Fruit fly (Drosophila melanogaster) whole organism, wandering third instar larva: Measurements from ENCODE around the gene udt.

Source experiments
- Abd-B ChIP-seq: fragments of >200 bp; optimal IDR thresholded peaks from 2 replicates; lab custom pipeline; 2017; ENCODE audit warnings: missing biosample characterization, missing genetic modification characterization
- Dfd ChIP-seq: fragments of >200 bp; optimal IDR thresholded peaks from 2 replicates; lab custom pipeline; 2017; ENCODE audit warnings: missing biosample characterization, missing genetic modification characterization
- Hr83 ChIP-seq: fragments of 200-300 bp; sonication (Bioruptor generic); optimal IDR thresholded peaks from 2 replicates; lab custom pipeline; 2016; ENCODE audit warnings: missing biosample characterization, mild to moderate bottlenecking, missing genetic modification characterization, moderate library complexity; ENCODE audit not compliant: poor library complexity, severe bottlenecking
- OdsH ChIP-seq: fragments of 200-800 bp; sonication (Bioruptor generic); optimal IDR thresholded peaks from 2 replicates; lab custom pipeline; 2016; ENCODE audit warnings: missing biosample characterization, mild to moderate bottlenecking, missing genetic modification characterization
- Rel ChIP-seq, 2 experiments: fragments of 200-800 bp; sonication (Bioruptor generic) in 1 of 2; optimal IDR thresholded peaks; 2 replicates in 1 of 2; 3 replicates in 1 of 2; lab custom pipeline; 2016 to 2019; ENCODE audit warnings: mild to moderate bottlenecking in 2 of 2, missing biosample characterization in 2 of 2, missing genetic modification characterization in 2 of 2, moderate library complexity in 1 of 2
- dmrt93B ChIP-seq: fragments of 200-800 bp; sonication (Bioruptor generic); optimal IDR thresholded peaks from 2 replicates; lab custom pipeline; 2018; ENCODE audit warnings: missing biosample characterization, mild to moderate bottlenecking, missing genetic modification characterization
- fru ChIP-seq: fragments of 200-800 bp; sonication (Bioruptor generic); optimal IDR thresholded peaks from 3 replicates; lab custom pipeline; 2016; ENCODE audit warnings: missing biosample characterization, mild to moderate bottlenecking, missing genetic modification characterization
- h ChIP-seq: fragments of 200-800 bp; sonication (Bioruptor generic); optimal IDR thresholded peaks from 3 replicates; lab custom pipeline; 2016; ENCODE audit warnings: missing biosample characterization, mild to moderate bottlenecking, missing genetic modification characterization
- jim ChIP-seq: fragments of 175-275, 200-325 bp; sonication (Bioruptor generic); optimal IDR thresholded peaks from 2 replicates; lab custom pipeline; 2016; ENCODE audit warnings: missing biosample characterization, mild to moderate bottlenecking, missing genetic modification characterization
- psq ChIP-seq: fragments of 200-800 bp; sonication (Bioruptor generic); optimal IDR thresholded peaks from 3 replicates; lab custom pipeline; 2017; ENCODE audit warnings: missing biosample characterization, mild to moderate bottlenecking, missing genetic modification characterization, moderate library complexity
- usp ChIP-seq: fragments of >200 bp; optimal IDR thresholded peaks from 2 replicates; lab custom pipeline; 2017; ENCODE audit warnings: missing biosample characterization, missing genetic modification characterization

DNA sequence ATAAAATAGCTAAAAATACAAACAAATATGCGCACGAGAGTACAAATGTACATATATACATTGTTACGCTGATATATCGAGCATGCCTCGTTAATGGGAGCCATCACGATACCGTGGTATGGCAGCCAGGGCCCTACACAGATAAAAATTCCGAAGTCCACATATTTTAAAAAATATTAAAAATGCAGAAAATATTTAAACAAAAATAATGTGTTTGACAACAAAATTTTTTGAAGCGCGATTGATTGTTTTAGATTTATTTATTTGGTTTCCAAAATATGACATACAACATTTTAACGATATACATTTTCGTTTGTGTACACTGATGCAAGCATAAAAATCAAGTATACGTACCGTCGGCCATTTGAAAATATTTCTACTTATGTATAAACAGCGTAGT, 36.3 kb downstream of the udt start:
- TF ChIP-seq fru (GFP tag; lab: Kevin White, UChicago) = peak; percentile 81
- TF ChIP-seq jim (GFP tag; lab: Kevin White, UChicago) = no peak
- peak; percentile 8 for TF ChIP-seq dmrt93B
- TF ChIP-seq h = peak; percentile 83
- no peak for TF ChIP-seq Hr83 (GFP tag; lab: Kevin White, UChicago)
- TF ChIP-seq Dfd (GFP tag; lab: Kevin White, UChicago) = no peak
- TF ChIP-seq Abd-B (GFP tag; lab: Kevin White, UChicago) = no peak
- TF ChIP-seq Rel (GFP tag; optimal IDR thresholded peaks at IDR 0.05; lab: Kevin White, UChicago) = peak; percentile 8
- TF ChIP-seq Rel (tag; optimal IDR thresholded peaks at IDR 0.05; lab: Kevin White, UChicago) = no peak
- TF ChIP-seq usp (GFP tag; lab: Kevin White, UChicago) = no peak
- peak; percentile 58 for TF ChIP-seq psq (GFP tag; lab: Kevin White, UChicago)
- TF ChIP-seq OdsH (GFP tag; lab: Kevin White, UChicago) = peak; percentile 83
